Worm (Caenorhabditis elegans) whole organism, L3 larva: ENCODE data around the gene clec-65.

Source experiments
- ZK546.5 ChIP-seq: sonication (generic microtip); optimal IDR thresholded peaks from 2 replicates; lab custom pipeline; 2017; ENCODE audit warnings: missing biosample characterization, missing genetic modification characterization
- aly-2 ChIP-seq: fragments of 150-350 bp; optimal IDR thresholded peaks from 2 replicates; lab custom pipeline; 2014; ENCODE audit warnings: missing biosample characterization, missing genetic modification characterization
- ama-1 ChIP-seq: fragments of 150-350 bp; optimal IDR thresholded peaks from 2 replicates; lab custom pipeline; 2018
- ceh-16 ChIP-seq: sonication (generic microtip); optimal IDR thresholded peaks from 2 replicates; lab custom pipeline; 2017; ENCODE audit warnings: missing biosample characterization, missing genetic modification characterization
- ceh-9 ChIP-seq: sonication (generic microtip); optimal IDR thresholded peaks from 2 replicates; lab custom pipeline; 2018; ENCODE audit warnings: missing biosample characterization, missing genetic modification characterization
- daf-12 ChIP-seq: fragments of 150-350 bp; optimal IDR thresholded peaks from 2 replicates; lab custom pipeline; 2014; ENCODE audit warnings: missing biosample characterization, missing genetic modification reagents, missing genetic modification characterization
- elt-2 ChIP-seq: sonication (generic microtip); optimal IDR thresholded peaks from 2 replicates; lab custom pipeline; 2016; ENCODE audit warnings: missing genetic modification reagents, mild to moderate bottlenecking, missing genetic modification characterization, missing compliant biosample characterization
- elt-3 ChIP-seq, 3 experiments: fragments of 150-350 bp in 1 of 3; sonication (generic microtip) in 2 of 3; optimal IDR thresholded peaks; 2 replicates in 2 of 3; 4 replicates in 1 of 3; lab custom pipeline; 2014 to 2017; ENCODE audit warnings: missing biosample characterization in 3 of 3, missing genetic modification characterization in 3 of 3
- eor-1 ChIP-seq, 2 experiments: fragments of 150-350 bp; optimal IDR thresholded peaks; 2 replicates each; lab custom pipeline; 2014 to 2018; ENCODE audit warnings: missing biosample characterization in 2 of 2, missing genetic modification characterization in 2 of 2
- fkh-10 ChIP-seq: sonication (generic microtip); optimal IDR thresholded peaks from 2 replicates; lab custom pipeline; 2017; ENCODE audit warnings: missing biosample characterization, missing genetic modification reagents, missing genetic modification characterization
- fos-1 ChIP-seq: fragments of 150-350 bp; optimal IDR thresholded peaks from 2 replicates; lab custom pipeline; 2014; ENCODE audit warnings: missing biosample characterization, missing genetic modification characterization
- hmg-11 ChIP-seq: sonication (generic microtip); optimal IDR thresholded peaks from 2 replicates; lab custom pipeline; 2016; ENCODE audit warnings: missing genetic modification characterization, missing compliant biosample characterization
- jun-1 ChIP-seq: fragments of 150-350 bp; optimal IDR thresholded peaks from 2 replicates; lab custom pipeline; 2014; ENCODE audit warnings: missing biosample characterization, missing genetic modification reagents, missing genetic modification characterization
- lin-15B ChIP-seq: fragments of 150-350 bp; optimal IDR thresholded peaks from 2 replicates; lab custom pipeline; 2014; ENCODE audit warnings: missing biosample characterization, missing genetic modification characterization
- lin-39 ChIP-seq: fragments of 150-350 bp; optimal IDR thresholded peaks from 2 replicates; lab custom pipeline; 2018; ENCODE audit warnings: missing biosample characterization, missing genetic modification reagents, missing genetic modification characterization
- lsy-12 ChIP-seq: sonication (generic microtip); optimal IDR thresholded peaks from 2 replicates; lab custom pipeline; 2016; ENCODE audit warnings: mild to moderate bottlenecking, missing genetic modification characterization, missing compliant biosample characterization
- mdl-1 ChIP-seq: fragments of 150-350 bp; optimal IDR thresholded peaks from 2 replicates; lab custom pipeline; 2014; ENCODE audit warnings: missing biosample characterization, missing genetic modification characterization
- nfya-1 ChIP-seq: sonication (generic microtip); optimal IDR thresholded peaks from 2 replicates; lab custom pipeline; 2017; ENCODE audit warnings: missing genetic modification characterization, mild to moderate bottlenecking, missing compliant biosample characterization, antibody characterized with exemption, moderate library complexity; ENCODE audit not compliant: insufficient read depth
- nhr-12 ChIP-seq: fragments of 150-350 bp; optimal IDR thresholded peaks from 2 replicates; lab custom pipeline; 2014; ENCODE audit warnings: missing biosample characterization, missing genetic modification characterization
- nhr-25 ChIP-seq: sonication (generic microtip); optimal IDR thresholded peaks from 2 replicates; lab custom pipeline; 2017; ENCODE audit warnings: missing biosample characterization, missing genetic modification characterization
- nhr-28 ChIP-seq: fragments of 150-350 bp; optimal IDR thresholded peaks from 2 replicates; lab custom pipeline; 2014; ENCODE audit warnings: missing biosample characterization, missing genetic modification characterization
- nhr-43 ChIP-seq: sonication (generic microtip); optimal IDR thresholded peaks from 2 replicates; lab custom pipeline; 2016; ENCODE audit warnings: mild to moderate bottlenecking, missing genetic modification characterization, missing compliant biosample characterization; ENCODE audit not compliant: poor library complexity, severe bottlenecking
- nhr-67 ChIP-seq: fragments of 150-350 bp; optimal IDR thresholded peaks from 2 replicates; lab custom pipeline; 2014; ENCODE audit warnings: missing biosample characterization, missing genetic modification characterization
- pha-4 ChIP-seq: fragments of 150-350 bp; optimal IDR thresholded peaks from 2 replicates; lab custom pipeline; 2014; ENCODE audit warnings: missing biosample characterization, missing genetic modification reagents, missing genetic modification characterization
- pqm-1 ChIP-seq: fragments of 150-350 bp; optimal IDR thresholded peaks from 2 replicates; lab custom pipeline; 2017; ENCODE audit warnings: missing biosample characterization, missing genetic modification characterization, inconsistent platforms
- sea-2 ChIP-seq: fragments of 150-350 bp; sonication (generic microtip); optimal IDR thresholded peaks from 4 replicates; lab custom pipeline; 2014; ENCODE audit warnings: missing biosample characterization, missing genetic modification reagents, missing genetic modification characterization
- snpc-4 ChIP-seq: fragments of 150-350 bp; optimal IDR thresholded peaks from 2 replicates; lab custom pipeline; 2014; ENCODE audit warnings: missing biosample characterization, missing genetic modification characterization
- tbx-2 ChIP-seq: sonication (generic microtip); optimal IDR thresholded peaks from 2 replicates; lab custom pipeline; 2016; ENCODE audit warnings: mild to moderate bottlenecking, missing genetic modification characterization, missing compliant biosample characterization
- unc-39 ChIP-seq: sonication (generic microtip); optimal IDR thresholded peaks from 4 replicates; lab custom pipeline; 2017; ENCODE audit warnings: missing biosample characterization, missing genetic modification characterization

The clec-65 gene

DNA sequence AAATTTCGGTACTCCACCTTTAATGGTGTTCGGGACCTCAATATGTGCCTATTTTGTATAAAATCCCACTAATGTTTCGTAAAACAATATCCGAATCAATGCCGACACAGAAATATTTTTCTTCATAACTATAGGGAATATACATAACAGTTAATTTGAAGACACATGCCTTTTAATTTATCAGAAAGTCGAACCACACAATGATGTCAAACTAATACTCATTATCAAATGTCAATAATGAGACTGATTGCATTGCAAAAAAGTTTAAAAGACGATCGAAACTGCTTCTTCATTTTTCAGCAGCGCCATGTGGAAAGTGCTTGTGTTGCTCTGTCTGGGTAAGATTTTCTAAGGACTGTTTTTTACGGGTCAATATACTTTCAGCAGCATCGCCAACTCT is at the start of gene clec-65:
TSS of gene clec-65 (plus strand) at position 301 of the 400 bp plus-strand sequence.
- peak; percentile 11 for TF ChIP-seq pha-4 (tag; lab: Kevin White, UChicago)
- peak; percentile 2 for TF ChIP-seq pqm-1
- TF ChIP-seq jun-1: no peak
- TF ChIP-seq elt-2 (tag; lab: Kevin White, UChicago): peak; percentile 36

DNA sequence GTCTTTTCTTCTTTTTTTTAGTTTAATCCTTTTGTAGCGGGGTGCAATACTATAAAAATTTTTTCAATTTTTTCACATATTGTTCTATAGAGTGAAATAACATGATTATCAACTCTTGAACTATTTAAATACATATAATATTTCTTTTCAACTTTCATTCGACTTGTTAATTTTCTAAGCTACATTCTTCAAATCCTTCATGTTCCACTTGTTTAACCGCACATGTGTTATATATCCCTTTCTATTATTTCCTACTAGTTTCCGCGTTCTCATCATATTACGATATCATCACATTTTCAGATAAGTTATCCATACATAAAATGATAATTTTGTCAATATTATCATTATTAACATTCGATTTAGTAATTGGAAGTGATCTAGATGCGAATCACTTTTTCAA is 45.2 kb upstream of the clec-65 start, which contains the start of gene Y46G5A.29:
TSS of gene Y46G5A.29 (plus strand) at position 301 of the 400 bp plus-strand sequence.
- TF ChIP-seq ceh-9 (no peak), ceh-16 (tag; lab: Kevin White, UChicago) (no peak), nhr-12 (no peak), jun-1 (no peak), pqm-1 (no peak), mdl-1 (tag; lab: Kevin White, UChicago) (no peak), ama-1 (lab: Kevin White, UChicago) (no peak), ZK546.5 (no peak), nhr-28 (tag; lab: Kevin White, UChicago) (no peak), unc-39 (tag; lab: Kevin White, UChicago) (no peak), fkh-10 (GFP tag; lab: Kevin White, UChicago) (no peak), pha-4 (tag; lab: Kevin White, UChicago) (no peak), hmg-11 (tag; lab: Kevin White, UChicago) (no peak)

DNA sequence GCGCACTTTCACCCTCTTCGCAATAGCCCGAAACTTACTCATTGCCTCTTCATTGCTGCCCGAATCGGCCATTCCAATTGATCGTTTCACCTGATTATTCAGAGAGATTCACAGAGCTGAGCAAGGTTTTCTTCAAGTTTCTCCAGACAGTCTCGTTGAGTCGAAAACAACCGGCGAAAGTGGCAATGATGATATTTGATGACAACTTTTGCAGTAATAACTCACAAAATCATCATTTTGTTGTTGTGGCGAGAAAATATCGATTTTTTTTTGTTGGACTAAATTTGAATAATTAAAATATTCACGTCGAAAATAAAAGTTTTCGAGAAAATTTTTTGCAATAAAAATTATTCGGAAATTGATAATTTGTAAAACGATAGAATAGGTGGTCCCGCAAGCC is 35.5 kb upstream of the clec-65 start, which contains the start of gene snf-5:
TSS of gene snf-5 (minus strand) at position 182 of the 400 bp plus-strand sequence.
- TF ChIP-seq nhr-67 (tag; lab: Kevin White, UChicago) (no peak), tbx-2 (tag; lab: Kevin White, UChicago) (no peak), ceh-9 (no peak)

DNA sequence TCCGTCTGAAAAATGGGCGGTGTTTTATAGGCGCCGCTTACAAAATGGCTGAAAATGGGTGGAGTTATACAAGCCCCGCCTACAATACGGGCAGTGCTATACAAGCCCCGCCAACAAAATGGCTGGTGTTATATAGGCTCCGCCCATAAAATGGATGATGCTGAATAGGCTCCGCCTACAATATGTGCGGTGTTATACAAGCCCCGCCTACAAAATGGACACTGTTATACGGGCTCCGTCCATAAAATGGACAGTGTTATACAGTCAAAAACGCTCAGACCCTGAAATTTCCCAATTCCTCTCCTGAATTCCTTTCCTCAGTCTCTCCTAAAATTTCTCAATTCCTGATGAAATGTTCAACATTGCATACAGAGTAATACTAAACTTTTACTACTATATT is 35.0 kb upstream of the clec-65 start:
- TF ChIP-seq lin-39 (tag; lab: Kevin White, UChicago) (no peak), lin-15B (tag; lab: Kevin White, UChicago) (no peak), elt-2 (tag; lab: Kevin White, UChicago) (no peak), sea-2 (GFP tag; lab: Kevin White, UChicago) (no peak), ceh-16 (tag; lab: Kevin White, UChicago) (no peak), ama-1 (lab: Kevin White, UChicago) (no peak), nhr-28 (tag; lab: Kevin White, UChicago) (no peak), elt-3 (tag; optimal IDR thresholded peaks at IDR 0.05; lab: Kevin White, UChicago) (no peak), eor-1 (tag; optimal IDR thresholded peaks at IDR 0.05; lab: Kevin White, UChicago) (no peak), fos-1 (tag; lab: Kevin White, UChicago) (no peak), pha-4 (tag; lab: Kevin White, UChicago) (no peak), nhr-12 (no peak), nhr-43 (tag; lab: Kevin White, UChicago) (no peak), ceh-9 (no peak)

DNA sequence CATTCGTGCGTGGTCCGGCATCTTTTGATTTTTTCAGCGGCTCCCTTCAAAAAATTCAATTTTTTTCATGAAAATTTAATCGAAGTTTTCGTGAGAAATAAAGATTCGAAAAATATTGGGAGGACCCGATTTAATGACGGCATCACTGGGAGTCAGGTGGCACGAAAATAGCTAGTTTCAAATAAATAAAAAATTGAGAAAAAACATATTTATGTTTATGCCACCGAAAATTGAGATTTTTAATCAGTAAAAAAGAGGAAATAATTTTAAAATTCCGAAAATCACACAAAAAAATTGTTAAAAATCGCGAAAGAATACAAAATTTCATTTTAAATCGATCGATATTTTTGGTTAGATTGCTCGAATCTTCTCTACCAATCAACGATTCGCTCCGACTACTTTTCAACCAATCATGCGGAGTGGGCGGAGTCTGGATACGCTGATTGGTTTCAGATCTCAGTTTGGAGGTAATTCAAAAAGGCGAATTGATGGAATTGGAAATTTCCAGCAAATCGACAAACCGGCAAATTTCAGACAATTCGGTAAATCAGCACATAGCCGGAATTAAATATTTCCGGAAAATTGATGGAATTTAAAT is 23.0 kb upstream of the clec-65 start, which contains the start of gene gsy-1:
TSS of gene gsy-1 (minus strand) at position 51 of the 598 bp plus-strand sequence.
- TF ChIP-seq elt-3 (tag; optimal IDR thresholded peaks at IDR 0.05; lab: Kevin White, UChicago): no peak
- TF ChIP-seq pqm-1: no peak
- peak; percentile 35 for TF ChIP-seq lsy-12 (tag; lab: Kevin White, UChicago)
- TF ChIP-seq nfya-1 (tag; lab: Kevin White, UChicago): peak; percentile 75
- TF ChIP-seq daf-12 (tag; lab: Kevin White, UChicago): no peak
- no peak for TF ChIP-seq snpc-4 (tag; lab: Kevin White, UChicago)
- no peak for TF ChIP-seq unc-39 (tag; lab: Kevin White, UChicago)
- TF ChIP-seq nhr-67 (tag; lab: Kevin White, UChicago): no peak
- TF ChIP-seq tbx-2 (tag; lab: Kevin White, UChicago): no peak
- no peak for TF ChIP-seq mdl-1 (tag; lab: Kevin White, UChicago)
- TF ChIP-seq ceh-16 (tag; lab: Kevin White, UChicago): no peak
- TF ChIP-seq fkh-10 (GFP tag; lab: Kevin White, UChicago): no peak

DNA sequence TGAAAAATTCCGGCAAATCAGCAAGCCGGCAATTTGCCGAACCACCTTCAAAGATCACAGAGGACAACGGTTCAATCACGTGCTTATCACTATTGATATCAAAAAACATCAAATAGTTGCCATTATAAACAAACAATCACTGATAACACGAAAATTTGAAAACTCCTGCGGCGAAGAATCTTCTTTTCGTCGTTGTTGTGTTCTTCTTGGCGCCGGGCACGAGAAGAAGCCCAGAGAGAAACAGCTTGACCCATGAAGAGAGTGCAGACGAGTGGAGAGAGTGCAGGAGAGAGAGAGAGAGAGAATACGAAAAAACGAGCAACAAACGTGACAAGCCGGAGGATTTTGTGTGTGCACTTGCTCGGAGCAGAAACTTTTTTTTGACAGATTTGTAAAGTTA is 22.4 kb upstream of the clec-65 start:
- TF ChIP-seq lin-15B (tag; lab: Kevin White, UChicago): no peak
- peak; percentile 27 for TF ChIP-seq nfya-1 (tag; lab: Kevin White, UChicago)
- TF ChIP-seq elt-2 (tag; lab: Kevin White, UChicago): peak; percentile 98
- no peak for TF ChIP-seq aly-2 (tag; lab: Kevin White, UChicago)
- peak; percentile 95 for TF ChIP-seq pqm-1
- TF ChIP-seq mdl-1 (tag; lab: Kevin White, UChicago): peak; percentile 38
- peak; percentile 93 for TF ChIP-seq pha-4 (tag; lab: Kevin White, UChicago)
- peak; percentile 17 for TF ChIP-seq lsy-12 (tag; lab: Kevin White, UChicago)
- peak; percentile 41 for TF ChIP-seq jun-1
- peak; percentile 27 for TF ChIP-seq ama-1 (lab: Kevin White, UChicago)
- peak; percentile 34 for TF ChIP-seq lin-39 (tag; lab: Kevin White, UChicago)
- peak; percentile 9 for TF ChIP-seq snpc-4 (tag; lab: Kevin White, UChicago)
- TF ChIP-seq nhr-25: no peak
- peak; percentile 12 for TF ChIP-seq hmg-11 (tag; lab: Kevin White, UChicago)
- TF ChIP-seq, all 47 proteins: peak for 11
